Fruit fly (Drosophila melanogaster) whole organism, embryonic: ENCODE results near the gene Fdx1.
A peak's percentile ranks its signal among the peaks of the same experiment; 100 is the strongest.

ENCODE experiments used
- Ada2b ChIP-seq: fragments of 200-800 bp; sonication (Bioruptor generic); IDR thresholded peaks from 2 replicates; pipeline ENCODE4 v1.3.6; 2022; ENCODE audit warnings: missing biosample characterization, missing genetic modification characterization
- Atf6 ChIP-seq: fragments of 200-800 bp; sonication (Bioruptor generic); IDR thresholded peaks from 2 replicates; pipeline ENCODE4 v1.3.6; 2022; ENCODE audit warnings: missing biosample characterization, missing genetic modification characterization
- Awh ChIP-seq: fragments of 200-800 bp; sonication (Bioruptor generic); IDR thresholded peaks from 2 replicates; pipeline ENCODE4, ENCODE4 v1.3.6; 2022; ENCODE audit warnings: missing biosample characterization, missing genetic modification characterization
- CG10462 ChIP-seq: fragments of 200-800 bp; sonication (Bioruptor generic); optimal IDR thresholded peaks from 2 replicates; lab custom pipeline; 2016; ENCODE audit warnings: missing biosample characterization, missing genetic modification characterization
- CG10565 ChIP-seq: fragments of 200-800 bp; sonication (Bioruptor generic); optimal IDR thresholded peaks from 3 replicates; lab custom pipeline; 2016; ENCODE audit warnings: missing biosample characterization, mild to moderate bottlenecking, missing genetic modification characterization
- CG10979 ChIP-seq: fragments of 200-800 bp; sonication (Bioruptor generic); optimal IDR thresholded peaks from 2 replicates; lab custom pipeline; 2018; ENCODE audit warnings: missing biosample characterization, mild to moderate bottlenecking, missing genetic modification characterization, moderate library complexity
- CG11504 ChIP-seq: fragments of 200-800 bp; sonication (Bioruptor generic); optimal IDR thresholded peaks from 3 replicates; lab custom pipeline; 2019; ENCODE audit warnings: missing biosample characterization, mild to moderate bottlenecking, missing genetic modification characterization, moderate library complexity
- CG12744 ChIP-seq: fragments of 200-800 bp; sonication (Bioruptor generic); optimal IDR thresholded peaks from 2 replicates; lab custom pipeline; 2016; ENCODE audit warnings: missing biosample characterization, missing genetic modification characterization
- CG13287 ChIP-seq: fragments of 200-800 bp; sonication (Bioruptor generic); IDR thresholded peaks from 2 replicates; pipeline ENCODE4 v1.3.6; 2022; ENCODE audit warnings: missing biosample characterization, missing genetic modification characterization; ENCODE audit not compliant: partially characterized antibody
- CG13296 ChIP-seq: fragments of 200-800 bp; sonication (Bioruptor generic); optimal IDR thresholded peaks from 3 replicates; lab custom pipeline; 2018; ENCODE audit warnings: missing biosample characterization, mild to moderate bottlenecking, missing genetic modification characterization
- CG14050 ChIP-seq: fragments of 200-800 bp; sonication (Bioruptor generic); IDR thresholded peaks from 3 replicates; pipeline ENCODE4 v1.3.6; 2022; ENCODE audit warnings: missing biosample characterization, missing genetic modification characterization
- CG15269 ChIP-seq: fragments of 200-800 bp; sonication (Bioruptor generic); optimal IDR thresholded peaks from 2 replicates; lab custom pipeline; 2018; ENCODE audit warnings: missing biosample characterization, mild to moderate bottlenecking, missing genetic modification characterization, moderate library complexity
- CG1529 ChIP-seq: fragments of 200-800 bp; sonication (Bioruptor generic); optimal IDR thresholded peaks from 3 replicates; lab custom pipeline; 2018; ENCODE audit warnings: missing biosample characterization, missing genetic modification characterization
- CG15514 ChIP-seq: fragments of 200-800 bp; sonication (Bioruptor generic); optimal IDR thresholded peaks from 3 replicates; lab custom pipeline; 2017; ENCODE audit warnings: missing biosample characterization, missing genetic modification characterization, mild to moderate bottlenecking, moderate library complexity, missing genetic modification reagents
- CG16779 ChIP-seq: fragments of 200-800 bp; sonication (Bioruptor generic); IDR thresholded peaks from 2 replicates; pipeline ENCODE4 v1.3.6; 2022; ENCODE audit warnings: missing biosample characterization, missing genetic modification characterization
- CG17612 ChIP-seq: fragments of 200-800 bp; sonication (Bioruptor generic); IDR thresholded peaks from 2 replicates; pipeline ENCODE4 v1.3.6; 2022; ENCODE audit warnings: missing biosample characterization, missing genetic modification characterization
- CG34376 ChIP-seq: fragments of 200-800 bp; sonication (Bioruptor generic); optimal IDR thresholded peaks from 2 replicates; lab custom pipeline; 2018; ENCODE audit warnings: missing biosample characterization, mild to moderate bottlenecking, missing genetic modification characterization
- CG6254 ChIP-seq: fragments of 200-800 bp; sonication (Bioruptor generic); optimal IDR thresholded peaks from 3 replicates; lab custom pipeline; 2017; ENCODE audit warnings: mild to moderate bottlenecking, missing biosample characterization, missing genetic modification reagents, missing genetic modification characterization
- CG6765 ChIP-seq: fragments of 200-800 bp; sonication (Bioruptor generic); optimal IDR thresholded peaks from 3 replicates; lab custom pipeline; 2017; ENCODE audit warnings: missing biosample characterization, mild to moderate bottlenecking, missing genetic modification characterization
- CG9437 ChIP-seq: fragments of 200-800 bp; sonication (Bioruptor generic); optimal IDR thresholded peaks from 2 replicates; lab custom pipeline; 2018; ENCODE audit warnings: missing biosample characterization, mild to moderate bottlenecking, missing genetic modification characterization
- Dbx ChIP-seq: fragments of 200-800 bp; sonication (Bioruptor generic); IDR thresholded peaks from 3 replicates; pipeline ENCODE4 v1.3.6; 2022; ENCODE audit warnings: missing biosample characterization, missing genetic modification characterization
- E2f2 ChIP-seq: fragments of 200-800 bp; sonication (Bioruptor generic); IDR thresholded peaks from 2 replicates; pipeline ENCODE4 v1.3.6; 2022; ENCODE audit warnings: missing biosample characterization, missing genetic modification characterization
- ERR ChIP-seq: fragments of 200-800 bp; sonication (Bioruptor generic); optimal IDR thresholded peaks from 2 replicates; lab custom pipeline; 2016; ENCODE audit warnings: missing biosample characterization, missing genetic modification characterization
- Ets97D ChIP-seq: fragments of 200-800 bp; sonication (Bioruptor generic); optimal IDR thresholded peaks from 3 replicates; lab custom pipeline; 2016; ENCODE audit warnings: missing biosample characterization, missing genetic modification characterization
- Fer3 ChIP-seq: fragments of 200-800 bp; sonication (Bioruptor generic); optimal IDR thresholded peaks from 2 replicates; lab custom pipeline; 2018; ENCODE audit warnings: missing biosample characterization, mild to moderate bottlenecking, missing genetic modification characterization, moderate library complexity
- H15 ChIP-seq: fragments of 200-800 bp; sonication (Bioruptor generic); IDR thresholded peaks from 3 replicates; pipeline ENCODE4 v1.3.6; 2022; ENCODE audit warnings: missing biosample characterization, missing genetic modification characterization
- Lhr ChIP-seq: fragments of 200-800 bp; sonication (Bioruptor generic); optimal IDR thresholded peaks from 3 replicates; lab custom pipeline; 2017; ENCODE audit warnings: mild to moderate bottlenecking, missing biosample characterization, missing genetic modification reagents, missing genetic modification characterization
- Mes4 ChIP-seq: fragments of 200-800 bp; sonication (Bioruptor generic); optimal IDR thresholded peaks from 2 replicates; lab custom pipeline; 2016; ENCODE audit warnings: missing biosample characterization, missing genetic modification characterization
- Nf-YC ChIP-seq: fragments of 200-800 bp; optimal IDR thresholded peaks from 3 replicates; lab custom pipeline; 2019; ENCODE audit warnings: missing biosample characterization, mild to moderate bottlenecking, missing genetic modification characterization, moderate library complexity
- Poxn ChIP-seq: fragments of 200-800 bp; sonication (Bioruptor generic); IDR thresholded peaks from 2 replicates; pipeline ENCODE4 v1.3.6; 2022; ENCODE audit warnings: missing biosample characterization, missing genetic modification characterization
- Ravus ChIP-seq: fragments of 200-800 bp; sonication (Bioruptor generic); IDR thresholded peaks from 2 replicates; pipeline ENCODE4 v1.3.6; 2022; ENCODE audit warnings: missing biosample characterization, missing genetic modification characterization
- Sry-δ ChIP-seq: fragments of 200-800 bp; sonication (Bioruptor generic); optimal IDR thresholded peaks from 2 replicates; lab custom pipeline; 2016; ENCODE audit warnings: missing biosample characterization, missing genetic modification characterization
- Ssrp ChIP-seq: fragments of 200-800 bp; sonication (Bioruptor generic); optimal IDR thresholded peaks from 2 replicates; lab custom pipeline; 2018; ENCODE audit warnings: missing biosample characterization, mild to moderate bottlenecking, missing genetic modification characterization, moderate library complexity
- danr ChIP-seq: fragments of 200-800 bp; sonication (Bioruptor generic); IDR thresholded peaks from 2 replicates; pipeline ENCODE4 v1.3.6; 2022; ENCODE audit warnings: missing biosample characterization, missing genetic modification characterization
- fru ChIP-seq: fragments of >200 bp; optimal IDR thresholded peaks from 2 replicates; lab custom pipeline; 2017
- mld ChIP-seq: fragments of 200-800 bp; sonication (Bioruptor generic); IDR thresholded peaks from 3 replicates; pipeline ENCODE4 v1.3.6; 2022; ENCODE audit warnings: missing biosample characterization, missing genetic modification characterization; ENCODE audit not compliant: partially characterized antibody
- nerfin-1 ChIP-seq: fragments of 200-800 bp; sonication (Bioruptor generic); optimal IDR thresholded peaks from 3 replicates; lab custom pipeline; 2019; ENCODE audit warnings: missing biosample characterization, mild to moderate bottlenecking, missing genetic modification characterization, moderate library complexity
- nmo ChIP-seq: fragments of 200-800 bp; sonication (Bioruptor generic); optimal IDR thresholded peaks from 2 replicates; lab custom pipeline; 2018; ENCODE audit warnings: missing biosample characterization, mild to moderate bottlenecking, missing genetic modification characterization, moderate library complexity
- otp ChIP-seq: fragments of 200-800 bp; sonication (Bioruptor generic); IDR thresholded peaks from 3 replicates; pipeline ENCODE4, ENCODE4 v1.3.6; 2022; ENCODE audit warnings: missing biosample characterization, missing genetic modification characterization
- pan ChIP-seq, 4 experiments: fragments of >200 bp in 3 of 4; fragments of 200-800 bp in 1 of 4; sonication (Bioruptor generic) in 1 of 4; optimal IDR thresholded peaks in 3 of 4; IDR thresholded peaks in 1 of 4; 2 replicates each; pipeline versions ENCODE4 v1.3.6 to Lab custom; 2017 to 2022; ENCODE audit warnings: missing biosample characterization in 2 of 4, missing genetic modification characterization in 2 of 4, mixed read lengths in 1 of 4
- prd ChIP-seq, 3 experiments: fragments of >200 bp in 2 of 3; fragments of 200-800 bp in 1 of 3; sonication (Bioruptor generic) in 1 of 3; optimal IDR thresholded peaks in 2 of 3; IDR thresholded peaks in 1 of 3; 2 replicates in 2 of 3; 3 replicates in 1 of 3; pipeline versions ENCODE4 v1.3.6 to Lab custom; 2017 to 2022; ENCODE audit warnings: missing biosample characterization in 1 of 3, missing genetic modification characterization in 1 of 3
- repo ChIP-seq: fragments of 200-800 bp; sonication (Bioruptor generic); optimal IDR thresholded peaks from 2 replicates; lab custom pipeline; 2016; ENCODE audit warnings: missing biosample characterization, missing genetic modification characterization
- shn ChIP-seq: fragments of 200-800 bp; sonication (Bioruptor generic); optimal IDR thresholded peaks from 3 replicates; lab custom pipeline; 2016; ENCODE audit warnings: missing biosample characterization, missing genetic modification characterization
- tup ChIP-seq: fragments of 200-800 bp; sonication (Bioruptor generic); optimal IDR thresholded peaks from 2 replicates; lab custom pipeline; 2016; ENCODE audit warnings: missing biosample characterization, mild to moderate bottlenecking, missing genetic modification characterization, moderate library complexity
- unc-4 ChIP-seq: fragments of 200-800 bp; sonication (Bioruptor generic); IDR thresholded peaks from 2 replicates; pipeline ENCODE4 v1.3.6; 2022; ENCODE audit warnings: missing biosample characterization, missing genetic modification characterization; ENCODE audit not compliant: partially characterized antibody
- usp ChIP-seq: fragments of >200 bp; optimal IDR thresholded peaks from 2 replicates; lab custom pipeline; 2017; ENCODE audit warnings: missing biosample characterization, missing genetic modification characterization
- wek ChIP-seq: fragments of 200-800 bp; sonication (Bioruptor generic); optimal IDR thresholded peaks from 3 replicates; lab custom pipeline; 2018; ENCODE audit warnings: missing biosample characterization, mild to moderate bottlenecking, missing genetic modification characterization, moderate library complexity
- zen ChIP-seq: fragments of 200-800 bp; sonication (Bioruptor generic); optimal IDR thresholded peaks from 3 replicates; lab custom pipeline; 2018; ENCODE audit warnings: missing biosample characterization, mild to moderate bottlenecking, missing genetic modification characterization, moderate library complexity

Fdx1 gene

dm6 chr3L:9420054-9420818 lies 49.2 kb upstream of the Fdx1 start (continued):
- peak; percentile 5 for TF ChIP-seq nerfin-1 (tag; lab: Kevin White, UChicago)
- no peak for TF ChIP-seq pan (optimal IDR thresholded peaks at IDR 0.05; lab: Kevin White, UChicago)
- TF ChIP-seq pan (GFP tag; optimal IDR thresholded peaks at IDR 0.05 in 1 of 2, IDR thresholded peaks at IDR 0.05 in 1 of 2), result peak in 1 of 2 experiments; percentile 63
- TF ChIP-seq Lhr (GFP tag; lab: Kevin White, UChicago), result no peak
- no peak for TF ChIP-seq Sry-δ (GFP tag; lab: Kevin White, UChicago)
- TF ChIP-seq CG11504 (tag; lab: Kevin White, UChicago), result peak; percentile 76
- peak; percentile 69 for TF ChIP-seq Atf6 (GFP tag; lab: Robert Waterston, UW)
- no peak for TF ChIP-seq CG34376 (GFP tag; lab: Kevin White, UChicago)
- no peak for TF ChIP-seq CG17612
- TF ChIP-seq Fer3 (tag; lab: Kevin White, UChicago), result peak; percentile 29
- TF ChIP-seq usp (GFP tag; lab: Kevin White, UChicago), result no peak
- TF ChIP-seq prd (optimal IDR thresholded peaks at IDR 0.05; lab: Kevin White, UChicago), result no peak
- TF ChIP-seq prd (GFP tag; IDR thresholded peaks at IDR 0.05; lab: Robert Waterston, UW), result peak; percentile 56; the same call in 2 of the 3 replicates
- TF ChIP-seq CG14050 (GFP tag; lab: Robert Waterston, UW), result peak; percentile 24; the same call in 2 of the 3 replicates
- no peak for TF ChIP-seq CG6765
- TF ChIP-seq E2f2 (GFP tag; lab: Robert Waterston, UW), result peak; percentile 39; the same call in 1 of the 2 replicates
- TF ChIP-seq CG16779, result no peak
- no peak for TF ChIP-seq mld (GFP tag; lab: Robert Waterston, UW)
- peak; percentile 24 for TF ChIP-seq CG9437 (GFP tag; lab: Kevin White, UChicago)
- no peak for TF ChIP-seq zen (tag; lab: Kevin White, UChicago)
- no peak for TF ChIP-seq CG10565
- peak; percentile 5 for TF ChIP-seq CG10979 (tag; lab: Kevin White, UChicago)
- TF ChIP-seq fru (lab: Kevin White, UChicago), result no peak
- TF ChIP-seq wek (GFP tag; lab: Kevin White, UChicago), result no peak
- TF ChIP-seq Mes4 (GFP tag; lab: Kevin White, UChicago), result no peak
- peak; percentile 37; the same call in 1 of the 3 replicates for TF ChIP-seq H15 (GFP tag; lab: Robert Waterston, UW)
- no peak for TF ChIP-seq tup
- no peak for TF ChIP-seq CG10462
- TF ChIP-seq Poxn (GFP tag; lab: Robert Waterston, UW), result no peak
- TF ChIP-seq CG6254, result no peak
- peak; percentile 66 for TF ChIP-seq CG15269 (tag; lab: Kevin White, UChicago)
- TF ChIP-seq Ravus (GFP tag; lab: Robert Waterston, UW), result no peak
- peak; percentile 24 for TF ChIP-seq CG15514 (GFP tag; lab: Kevin White, UChicago)
- no peak for TF ChIP-seq Nf-YC (tag; lab: Kevin White, UChicago)
- TF ChIP-seq CG13296 (GFP tag; lab: Kevin White, UChicago), result peak; percentile 26
- TF ChIP-seq otp (GFP tag; lab: Robert Waterston, UW), result no peak
- no peak for TF ChIP-seq repo (GFP tag; lab: Kevin White, UChicago)
- TF ChIP-seq CG12744, result peak; percentile 4
- no peak for TF ChIP-seq Ets97D (GFP tag; lab: Kevin White, UChicago)
- peak; percentile 55 for TF ChIP-seq Ada2b
- no peak for TF ChIP-seq ERR
- no peak for TF ChIP-seq shn (GFP tag; lab: Kevin White, UChicago)
- TF ChIP-seq Awh (GFP tag; lab: Robert Waterston, UW), result peak; percentile 68
- no peak for TF ChIP-seq unc-4
- TF ChIP-seq CG1529 (GFP tag; lab: Kevin White, UChicago), result peak; percentile 2
- TF ChIP-seq Dbx (GFP tag; lab: Robert Waterston, UW), result 0 out of 3 replicates have a peak, but pooled peaks have one; percentile 32
- no peak for TF ChIP-seq CG13287 (GFP tag; lab: Robert Waterston, UW)
- no peak for TF ChIP-seq danr (GFP tag; lab: Robert Waterston, UW)
- TF ChIP-seq nmo (GFP tag; lab: Kevin White, UChicago), result peak; percentile 46
- peak; percentile 34 for TF ChIP-seq Ssrp
